Fruit fly (Drosophila melanogaster) whole organism, embryonic: ENCODE results near the gene CG10508.

Experiments used
- B-H1 ChIP-seq: fragments of 200-800 bp; sonication (Bioruptor generic); IDR thresholded peaks from 3 replicates; pipeline ENCODE4 v1.3.6; 2022; ENCODE audit warnings: missing biosample characterization, missing genetic modification characterization
- CG10147 ChIP-seq: fragments of 200-800 bp; sonication (Bioruptor generic); optimal IDR thresholded peaks from 2 replicates; lab custom pipeline; 2019; ENCODE audit warnings: missing biosample characterization, mild to moderate bottlenecking, missing genetic modification characterization, moderate library complexity
- CG1024 ChIP-seq: fragments of 200-800 bp; sonication (Bioruptor generic); IDR thresholded peaks from 2 replicates; pipeline ENCODE4 v1.3.6; 2022; ENCODE audit warnings: missing biosample characterization, missing genetic modification characterization
- CG10565 ChIP-seq: fragments of 200-800 bp; sonication (Bioruptor generic); optimal IDR thresholded peaks from 3 replicates; lab custom pipeline; 2016; ENCODE audit warnings: missing biosample characterization, mild to moderate bottlenecking, missing genetic modification characterization
- CG12299 ChIP-seq: fragments of 200-800 bp; sonication (Bioruptor generic); optimal IDR thresholded peaks from 2 replicates; lab custom pipeline; 2018; ENCODE audit warnings: missing biosample characterization, mild to moderate bottlenecking, missing genetic modification characterization
- CG12391 ChIP-seq: fragments of 200-800 bp; sonication (Bioruptor generic); optimal IDR thresholded peaks from 3 replicates; lab custom pipeline; 2018; ENCODE audit warnings: missing biosample characterization, mild to moderate bottlenecking, missing genetic modification characterization, moderate library complexity
- CG13123 ChIP-seq: fragments of 200-800 bp; sonication (Bioruptor generic); optimal IDR thresholded peaks from 2 replicates; lab custom pipeline; 2016; ENCODE audit warnings: missing biosample characterization, missing genetic modification characterization
- CG13894 ChIP-seq: fragments of 200-800 bp; sonication (Bioruptor generic); optimal IDR thresholded peaks from 3 replicates; lab custom pipeline; 2018; ENCODE audit warnings: missing biosample characterization, mild to moderate bottlenecking, missing genetic modification characterization, moderate library complexity
- CG16779 ChIP-seq: fragments of 200-800 bp; sonication (Bioruptor generic); IDR thresholded peaks from 2 replicates; pipeline ENCODE4 v1.3.6; 2022; ENCODE audit warnings: missing biosample characterization, missing genetic modification characterization
- CG18619 ChIP-seq: fragments of 200-800 bp; sonication (Bioruptor generic); optimal IDR thresholded peaks from 3 replicates; lab custom pipeline; 2017; ENCODE audit warnings: missing biosample characterization, mild to moderate bottlenecking, missing genetic modification characterization
- CG2116 ChIP-seq: fragments of 200-800 bp; sonication (Bioruptor generic); optimal IDR thresholded peaks from 3 replicates; lab custom pipeline; 2018; ENCODE audit warnings: missing biosample characterization, mild to moderate bottlenecking, missing genetic modification characterization
- CG2120 ChIP-seq: fragments of 200-800 bp; sonication (Bioruptor generic); optimal IDR thresholded peaks from 3 replicates; lab custom pipeline; 2016; ENCODE audit warnings: missing biosample characterization, missing genetic modification characterization
- CG2889 ChIP-seq: fragments of 200-800 bp; sonication (Bioruptor generic); IDR thresholded peaks from 3 replicates; pipeline ENCODE4 v1.3.6; 2022; ENCODE audit warnings: missing biosample characterization, missing genetic modification characterization
- CG30403 ChIP-seq: fragments of 200-800 bp; sonication (Bioruptor generic); optimal IDR thresholded peaks from 3 replicates; lab custom pipeline; 2016; ENCODE audit warnings: missing biosample characterization, missing genetic modification characterization
- CG31441 ChIP-seq: fragments of 200-800 bp; sonication (Bioruptor generic); IDR thresholded peaks from 2 replicates; pipeline ENCODE4 v1.3.6; 2022; ENCODE audit warnings: missing biosample characterization, missing genetic modification characterization
- CG32532 ChIP-seq: fragments of 200-800 bp; sonication (Bioruptor generic); IDR thresholded peaks from 2 replicates; pipeline ENCODE4 v1.3.6; 2022; ENCODE audit warnings: missing biosample characterization, missing genetic modification characterization
- CG32767 ChIP-seq: fragments of 200-800 bp; sonication (Bioruptor generic); IDR thresholded peaks from 2 replicates; pipeline ENCODE4 v1.3.6; 2022; ENCODE audit warnings: missing biosample characterization, missing genetic modification characterization
- CG43689 ChIP-seq: fragments of 200-800 bp; sonication (Bioruptor generic); IDR thresholded peaks from 2 replicates; pipeline ENCODE4 v1.3.6; 2022; ENCODE audit warnings: missing biosample characterization, missing genetic modification characterization
- CG4854 ChIP-seq: fragments of 200-800 bp; sonication (Bioruptor generic); optimal IDR thresholded peaks from 2 replicates; lab custom pipeline; 2016; ENCODE audit warnings: missing biosample characterization, missing genetic modification characterization, inconsistent platforms
- CG7556 ChIP-seq: fragments of 200-800 bp; sonication (Bioruptor generic); optimal IDR thresholded peaks from 2 replicates; lab custom pipeline; 2017; ENCODE audit warnings: missing biosample characterization, mild to moderate bottlenecking, missing genetic modification characterization
- CG8388 ChIP-seq: fragments of 200-800 bp; sonication (Bioruptor generic); optimal IDR thresholded peaks from 2 replicates; lab custom pipeline; 2019; ENCODE audit warnings: missing biosample characterization, mild to moderate bottlenecking, missing genetic modification characterization, moderate library complexity
- Deaf1 ChIP-seq: fragments of 200-800 bp; optimal IDR thresholded peaks from 3 replicates; lab custom pipeline; 2019; ENCODE audit warnings: missing biosample characterization, mild to moderate bottlenecking, missing genetic modification characterization, moderate library complexity
- Dip3 ChIP-seq: fragments of 200-800 bp; sonication (Bioruptor generic); optimal IDR thresholded peaks from 3 replicates; lab custom pipeline; 2016; ENCODE audit warnings: missing biosample characterization, missing genetic modification characterization
- Drgx ChIP-seq: fragments of 200-800 bp; sonication (Bioruptor generic); IDR thresholded peaks from 2 replicates; pipeline ENCODE4 v1.3.6; 2022; ENCODE audit warnings: missing biosample characterization, missing genetic modification characterization
- ERR ChIP-seq: fragments of 200-800 bp; sonication (Bioruptor generic); optimal IDR thresholded peaks from 2 replicates; lab custom pipeline; 2016; ENCODE audit warnings: missing biosample characterization, missing genetic modification characterization
- Gug ChIP-seq: fragments of 200-800 bp; sonication (Bioruptor generic); IDR thresholded peaks from 4 replicates; pipeline ENCODE4 v1.3.6; 2022; ENCODE audit warnings: missing biosample characterization, missing genetic modification characterization
- Mad ChIP-seq: fragments of 200-800 bp; sonication (Bioruptor generic); optimal IDR thresholded peaks from 2 replicates; lab custom pipeline; 2016; ENCODE audit warnings: missing biosample characterization, missing genetic modification characterization
- Meics ChIP-seq: fragments of 200-800 bp; sonication (Bioruptor generic); optimal IDR thresholded peaks from 2 replicates; lab custom pipeline; 2017; ENCODE audit warnings: missing biosample characterization, mild to moderate bottlenecking, missing genetic modification characterization
- NFAT ChIP-seq: fragments of 200-800 bp; sonication (Bioruptor generic); IDR thresholded peaks from 2 replicates; pipeline ENCODE4 v1.3.6; 2022; ENCODE audit warnings: missing biosample characterization, missing genetic modification characterization
- NK7.1 ChIP-seq: fragments of 200-800 bp; sonication (Bioruptor generic); optimal IDR thresholded peaks from 3 replicates; lab custom pipeline; 2016; ENCODE audit warnings: missing biosample characterization, missing genetic modification characterization
- Nf-YA ChIP-seq: fragments of 200-800 bp; sonication (Bioruptor generic); IDR thresholded peaks from 2 replicates; pipeline ENCODE4 v1.3.6; 2022; ENCODE audit warnings: missing biosample characterization, missing genetic modification characterization
- Nf-YC ChIP-seq: fragments of 200-800 bp; optimal IDR thresholded peaks from 3 replicates; lab custom pipeline; 2019; ENCODE audit warnings: missing biosample characterization, mild to moderate bottlenecking, missing genetic modification characterization, moderate library complexity
- PHDP ChIP-seq: fragments of 200-800 bp; sonication (Bioruptor generic); optimal IDR thresholded peaks from 3 replicates; lab custom pipeline; 2018; ENCODE audit warnings: missing biosample characterization, mild to moderate bottlenecking, missing genetic modification characterization, moderate library complexity
- Ravus ChIP-seq: fragments of 200-800 bp; sonication (Bioruptor generic); IDR thresholded peaks from 2 replicates; pipeline ENCODE4 v1.3.6; 2022; ENCODE audit warnings: missing biosample characterization, missing genetic modification characterization
- amos ChIP-seq: fragments of 200-800 bp; sonication (Bioruptor generic); IDR thresholded peaks from 2 replicates; pipeline ENCODE4 v1.3.6; 2022; ENCODE audit warnings: missing biosample characterization, missing genetic modification characterization; ENCODE audit not compliant: partially characterized antibody
- ara ChIP-seq: fragments of 200-800 bp; sonication (Bioruptor generic); IDR thresholded peaks from 2 replicates; pipeline ENCODE4 v1.3.6; 2022; ENCODE audit warnings: missing biosample characterization, missing genetic modification characterization
- caup ChIP-seq: fragments of 200-800 bp; sonication (Bioruptor generic); optimal IDR thresholded peaks from 3 replicates; lab custom pipeline; 2017; ENCODE audit warnings: missing biosample characterization, mild to moderate bottlenecking, missing genetic modification characterization, moderate library complexity; ENCODE audit not compliant: severe bottlenecking
- chm ChIP-seq: fragments of 200-800 bp; sonication (Bioruptor generic); IDR thresholded peaks from 2 replicates; pipeline ENCODE4 v1.3.6; 2022; ENCODE audit warnings: missing biosample characterization, missing genetic modification characterization
- dysf ChIP-seq: fragments of 200-800 bp; sonication (Bioruptor generic); IDR thresholded peaks from 3 replicates; pipeline ENCODE4 v1.3.6; 2022; ENCODE audit warnings: missing biosample characterization, missing genetic modification characterization
- ems ChIP-seq: fragments of 200-800 bp; sonication (Bioruptor generic); optimal IDR thresholded peaks from 3 replicates; lab custom pipeline; 2016; ENCODE audit warnings: missing biosample characterization, missing genetic modification characterization
- esg ChIP-seq: fragments of 200-800 bp; sonication (Bioruptor generic); conservative IDR thresholded peaks from 2 replicates; pipeline ENCODE4 v1.3.6; 2022; ENCODE audit warnings: missing biosample characterization, missing genetic modification characterization
- fd3F ChIP-seq: fragments of 200-800 bp; sonication (Bioruptor generic); optimal IDR thresholded peaks from 2 replicates; lab custom pipeline; 2018; ENCODE audit warnings: missing biosample characterization, mild to moderate bottlenecking, missing genetic modification characterization, moderate library complexity
- fd96Cb ChIP-seq: fragments of 200-800 bp; sonication (Bioruptor generic); optimal IDR thresholded peaks from 2 replicates; lab custom pipeline; 2018; ENCODE audit warnings: missing biosample characterization, mild to moderate bottlenecking, missing genetic modification characterization, moderate library complexity
- fu2 ChIP-seq: fragments of 200-800 bp; sonication (Bioruptor generic); optimal IDR thresholded peaks from 2 replicates; lab custom pipeline; 2016; ENCODE audit warnings: missing biosample characterization, missing genetic modification characterization
- kay ChIP-seq: fragments of 200-800 bp; sonication (Bioruptor generic); optimal IDR thresholded peaks from 2 replicates; lab custom pipeline; 2016; ENCODE audit warnings: missing biosample characterization, missing genetic modification characterization
- nmo ChIP-seq: fragments of 200-800 bp; sonication (Bioruptor generic); optimal IDR thresholded peaks from 2 replicates; lab custom pipeline; 2018; ENCODE audit warnings: missing biosample characterization, mild to moderate bottlenecking, missing genetic modification characterization, moderate library complexity
- odd ChIP-seq: fragments of 200-800 bp; sonication (Bioruptor generic); optimal IDR thresholded peaks from 2 replicates; lab custom pipeline; 2017; ENCODE audit warnings: missing biosample characterization, mild to moderate bottlenecking, missing genetic modification characterization
- pum ChIP-seq: fragments of 200-800 bp; sonication (Bioruptor generic); optimal IDR thresholded peaks from 2 replicates; lab custom pipeline; 2016; ENCODE audit warnings: missing biosample characterization, missing genetic modification characterization
- sd ChIP-seq: fragments of 200-800 bp; sonication (Bioruptor generic); optimal IDR thresholded peaks from 3 replicates; lab custom pipeline; 2018; ENCODE audit warnings: missing biosample characterization, mild to moderate bottlenecking, missing genetic modification characterization, moderate library complexity

The CG10508 gene

dm6 chr3L:21176935-21177581 lies 33.0 kb upstream of the CG10508 start (continued):
- TF ChIP-seq CG30403 (GFP tag; lab: Kevin White, UChicago) (peak; percentile 75), CG10147 (GFP tag; lab: Kevin White, UChicago) (peak; percentile 58), Dip3 (GFP tag; lab: Kevin White, UChicago) (peak; percentile 57), Drgx (peak; percentile 71), sd (tag; lab: Kevin White, UChicago) (peak; percentile 77), CG8388 (GFP tag; lab: Kevin White, UChicago) (peak; percentile 7), dysf (peak; percentile 85), esg (GFP tag; lab: Robert Waterston, UW) (peak; percentile 67), CG2120 (GFP tag; lab: Kevin White, UChicago) (peak; percentile 93), fd96Cb (tag; lab: Kevin White, UChicago) (peak; percentile 5), Meics (GFP tag; lab: Kevin White, UChicago) (peak; percentile 84), CG16779 (GFP tag; lab: Robert Waterston, UW) (0 out of 2 replicates have a peak, but pooled peaks have one; percentile 20), Nf-YA (GFP tag; lab: Robert Waterston, UW) (peak; percentile 53), fu2 (GFP tag; lab: Kevin White, UChicago) (peak; percentile 51), ara (GFP tag; lab: Robert Waterston, UW) (no peak), CG32767 (GFP tag; lab: Robert Waterston, UW) (peak; percentile 22; the same call in 1 of the 2 replicates), CG18619 (GFP tag; lab: Kevin White, UChicago) (peak; percentile 71), caup (peak; percentile 76), Ravus (GFP tag; lab: Robert Waterston, UW) (peak; percentile 51), NFAT (GFP tag; lab: Robert Waterston, UW) (peak; percentile 81), CG2889 (peak; percentile 71; the same call in 2 of the 3 replicates), CG7556 (GFP tag; lab: Kevin White, UChicago) (peak; percentile 66), CG4854 (GFP tag; lab: Kevin White, UChicago) (peak; percentile 28), B-H1 (GFP tag; lab: Robert Waterston, UW) (peak; percentile 53; the same call in 1 of the 3 replicates), kay (peak; percentile 56), Deaf1 (peak; percentile 34), nmo (GFP tag; lab: Kevin White, UChicago) (peak; percentile 33), odd (peak; percentile 3), Gug (GFP tag; lab: Robert Waterston, UW) (peak; percentile 68; the same call in 2 of the 4 replicates), NK7.1 (GFP tag; lab: Kevin White, UChicago) (peak; percentile 29), pum (GFP tag; lab: Kevin White, UChicago) (peak; percentile 37), CG13894 (tag; lab: Kevin White, UChicago) (peak; percentile 47), CG31441 (GFP tag; lab: Robert Waterston, UW) (no peak), CG12391 (tag; lab: Kevin White, UChicago) (peak; percentile 68), Mad (GFP tag; lab: Kevin White, UChicago) (peak; percentile 48), CG32532 (GFP tag; lab: Robert Waterston, UW) (peak; percentile 93), CG12299 (tag; lab: Kevin White, UChicago) (peak; percentile 16), CG13123 (peak; percentile 30), ERR (GFP tag; lab: Kevin White, UChicago) (no peak), CG1024 (GFP tag; lab: Robert Waterston, UW) (peak; percentile 32; the same call in 1 of the 2 replicates), ems (peak; percentile 47), Nf-YC (tag; lab: Kevin White, UChicago) (peak; percentile 4), chm (GFP tag; lab: Robert Waterston, UW) (no peak), fd3F (peak; percentile 79), CG2116 (GFP tag; lab: Kevin White, UChicago) (peak; percentile 36), CG10565 (no peak), amos (GFP tag; lab: Robert Waterston, UW) (no peak), PHDP (tag; lab: Kevin White, UChicago) (peak; percentile 78), CG43689 (GFP tag; lab: Robert Waterston, UW) (no peak)
